Worm (Caenorhabditis elegans) whole organism, early embryonic: ENCODE data around the gene R09H10.2.

Source experiments
- B0310.2 ChIP-seq: sonication (generic microtip); optimal IDR thresholded peaks from 2 replicates; lab custom pipeline; 2016; ENCODE audit warnings: mild to moderate bottlenecking, missing genetic modification characterization, missing compliant biosample characterization
- F13C5.2 ChIP-seq: sonication (generic microtip); optimal IDR thresholded peaks from 2 replicates; lab custom pipeline; 2017; ENCODE audit warnings: mild to moderate bottlenecking, missing genetic modification characterization, inconsistent platforms, missing compliant biosample characterization
- aly-1 ChIP-seq: sonication (generic microtip); optimal IDR thresholded peaks from 2 replicates; lab custom pipeline; 2016; ENCODE audit warnings: missing genetic modification characterization, missing compliant biosample characterization
- ama-1 ChIP-seq: fragments of 150-350 bp; optimal IDR thresholded peaks from 2 replicates; lab custom pipeline; 2014
- ceh-13 ChIP-seq: fragments of 200-800 bp; sonication (Bioruptor generic); optimal IDR thresholded peaks from 2 replicates; lab custom pipeline; 2018; ENCODE audit warnings: mild to moderate bottlenecking, missing genetic modification characterization, missing compliant biosample characterization
- ceh-36 ChIP-seq: sonication (generic microtip); optimal IDR thresholded peaks from 2 replicates; lab custom pipeline; 2016; ENCODE audit warnings: missing genetic modification characterization, inconsistent platforms, missing compliant biosample characterization
- ets-7 ChIP-seq: sonication (generic microtip); optimal IDR thresholded peaks from 2 replicates; lab custom pipeline; 2016; ENCODE audit warnings: missing genotype, missing genetic modification characterization, missing compliant biosample characterization
- flt-1 ChIP-seq: fragments of 200-800 bp; sonication (Bioruptor generic); IDR thresholded peaks from 2 replicates; pipeline ENCODE4 v1.3.6; 2022; ENCODE audit warnings: missing genetic modification characterization, missing compliant biosample characterization
- hmbx-1 ChIP-seq: sonication (generic microtip); optimal IDR thresholded peaks from 2 replicates; lab custom pipeline; 2016; ENCODE audit warnings: mild to moderate bottlenecking, missing genetic modification characterization, missing compliant biosample characterization
- hmg-4 ChIP-seq: fragments of 200-800 bp; sonication (Bioruptor generic); optimal IDR thresholded peaks from 2 replicates; lab custom pipeline; 2018; ENCODE audit warnings: mild to moderate bottlenecking, missing genetic modification characterization, missing compliant biosample characterization
- hnd-1 ChIP-seq: sonication (generic microtip); optimal IDR thresholded peaks from 2 replicates; lab custom pipeline; 2016; ENCODE audit warnings: missing genetic modification characterization, missing compliant biosample characterization
- pes-1 ChIP-seq: fragments of 200-800 bp; sonication (Bioruptor generic); IDR thresholded peaks from 2 replicates; pipeline ENCODE4 v1.3.6; 2022; ENCODE audit warnings: missing genetic modification reagents, missing genetic modification characterization, missing compliant biosample characterization
- scrt-1 ChIP-seq: fragments of 200-800 bp; sonication (Bioruptor generic); IDR thresholded peaks from 2 replicates; pipeline ENCODE4 v1.3.6; 2022; ENCODE audit warnings: missing genetic modification characterization, missing compliant biosample characterization
- sea-1 ChIP-seq: fragments of 200-800 bp; sonication (Bioruptor generic); conservative IDR thresholded peaks from 2 replicates; pipeline ENCODE4 v1.3.6; 2022; ENCODE audit warnings: missing genetic modification characterization, missing compliant biosample characterization
- tbx-11 ChIP-seq: fragments of 200-800 bp; sonication (Bioruptor generic); IDR thresholded peaks from 2 replicates; pipeline ENCODE4 v1.3.6; 2022; ENCODE audit warnings: missing genetic modification characterization, missing compliant biosample characterization
- tbx-37 ChIP-seq: fragments of 200-800 bp; sonication (Bioruptor generic); conservative IDR thresholded peaks from 2 replicates; pipeline ENCODE4 v1.3.6; 2022; ENCODE audit warnings: missing genetic modification reagents, missing genetic modification characterization, missing compliant biosample characterization
- tra-4 ChIP-seq: sonication (generic microtip); optimal IDR thresholded peaks from 2 replicates; lab custom pipeline; 2017; ENCODE audit warnings: missing genetic modification characterization, missing compliant biosample characterization

Gene R09H10.2

ce11 chrIV:10602644-10603043 lies at the start of gene R09H10.2:
TSS of gene R09H10.2 (plus strand) at chrIV:10602944.
- TF ChIP-seq tra-4 (tag; lab: Kevin White, UChicago) (no peak), ceh-36 (tag; lab: Kevin White, UChicago) (no peak), scrt-1 (GFP tag; lab: Robert Waterston, UW) (no peak), flt-1 (no peak), aly-1 (tag; lab: Kevin White, UChicago) (no peak), B0310.2 (tag; lab: Kevin White, UChicago) (no peak), ama-1 (lab: Kevin White, UChicago) (no peak), tbx-37 (no peak), F13C5.2 (tag; lab: Kevin White, UChicago) (no peak), sea-1 (GFP tag; lab: Robert Waterston, UW) (no peak), tbx-11 (GFP tag; lab: Robert Waterston, UW) (no peak), hmbx-1 (tag; lab: Kevin White, UChicago) (no peak), pes-1 (no peak), ceh-13 (no peak), hnd-1 (tag; lab: Kevin White, UChicago) (no peak), ets-7 (tag; lab: Kevin White, UChicago) (no peak), hmg-4 (GFP tag; lab: Kevin White, UChicago) (no peak)

- TF ChIP-seq B0310.2 (tag; lab: Kevin White, UChicago) (no peak), ets-7 (tag; lab: Kevin White, UChicago) (no peak), sea-1 (GFP tag; lab: Robert Waterston, UW) (no peak), tra-4 (tag; lab: Kevin White, UChicago) (no peak), ama-1 (lab: Kevin White, UChicago) (no peak), hnd-1 (tag; lab: Kevin White, UChicago) (no peak), pes-1 (no peak), tbx-37 (no peak), flt-1 (no peak), ceh-13 (no peak), scrt-1 (GFP tag; lab: Robert Waterston, UW) (no peak), tbx-11 (GFP tag; lab: Robert Waterston, UW) (no peak), hmbx-1 (tag; lab: Kevin White, UChicago) (no peak)
Observed at ce11 chrIV:10554947-10555346, 47.8 kb upstream of the R09H10.2 start, which contains the start of gene zim-2. TSS of gene zim-2 (plus strand) at chrIV:10555247.

ce11 chrIV:10558415-10558814 lies 44.3 kb upstream of the R09H10.2 start, which contains the start of gene zim-3:
TSS of gene zim-3 (plus strand) at chrIV:10558715.
- TF ChIP-seq hnd-1 (tag; lab: Kevin White, UChicago) = no peak
- no peak for TF ChIP-seq ama-1 (lab: Kevin White, UChicago)
- TF ChIP-seq B0310.2 (tag; lab: Kevin White, UChicago) = no peak
- TF ChIP-seq ceh-13 = no peak
- TF ChIP-seq tbx-11 (GFP tag; lab: Robert Waterston, UW) = no peak
- no peak for TF ChIP-seq ceh-36 (tag; lab: Kevin White, UChicago)
- no peak for TF ChIP-seq aly-1 (tag; lab: Kevin White, UChicago)
- no peak for TF ChIP-seq hmbx-1 (tag; lab: Kevin White, UChicago)
- TF ChIP-seq sea-1 (GFP tag; lab: Robert Waterston, UW) = no peak
- TF ChIP-seq tbx-37 = no peak
- no peak for TF ChIP-seq scrt-1 (GFP tag; lab: Robert Waterston, UW)
- no peak for TF ChIP-seq pes-1
- TF ChIP-seq tra-4 (tag; lab: Kevin White, UChicago) = no peak
- no peak for TF ChIP-seq hmg-4 (GFP tag; lab: Kevin White, UChicago)
- TF ChIP-seq F13C5.2 (tag; lab: Kevin White, UChicago) = no peak
- no peak for TF ChIP-seq flt-1
- TF ChIP-seq ets-7 (tag; lab: Kevin White, UChicago) = no peak

- TF ChIP-seq ceh-13 (no peak), F13C5.2 (tag; lab: Kevin White, UChicago) (no peak), aly-1 (tag; lab: Kevin White, UChicago) (no peak), ets-7 (tag; lab: Kevin White, UChicago) (no peak), flt-1 (no peak), scrt-1 (GFP tag; lab: Robert Waterston, UW) (no peak), tbx-11 (GFP tag; lab: Robert Waterston, UW) (no peak), ama-1 (lab: Kevin White, UChicago) (no peak), sea-1 (GFP tag; lab: Robert Waterston, UW) (no peak), pes-1 (no peak), B0310.2 (tag; lab: Kevin White, UChicago) (no peak), ceh-36 (tag; lab: Kevin White, UChicago) (no peak), tra-4 (tag; lab: Kevin White, UChicago) (no peak), tbx-37 (no peak), hmg-4 (GFP tag; lab: Kevin White, UChicago) (no peak), hnd-1 (tag; lab: Kevin White, UChicago) (no peak), hmbx-1 (tag; lab: Kevin White, UChicago) (no peak)
Observed at ce11 chrIV:10561605-10562004, 41.1 kb upstream of the R09H10.2 start, which contains the start of gene him-8. TSS of gene him-8 (plus strand) at chrIV:10561905.

- no peak for TF ChIP-seq ceh-36 (tag; lab: Kevin White, UChicago)
Observed at ce11 chrIV:10564613-10565012, 38.1 kb upstream of the R09H10.2 start.

ce11 chrIV:10565282-10565681 lies 37.5 kb upstream of the R09H10.2 start:
- no peak for TF ChIP-seq ets-7 (tag; lab: Kevin White, UChicago)

- TF ChIP-seq tbx-37 (no peak), hnd-1 (tag; lab: Kevin White, UChicago) (no peak), ceh-36 (tag; lab: Kevin White, UChicago) (no peak), pes-1 (no peak)
Observed at ce11 chrIV:10567822-10568221, 34.9 kb upstream of the R09H10.2 start.

ce11 chrIV:10570065-10570464 lies 32.7 kb upstream of the R09H10.2 start:
- no peak for TF ChIP-seq tbx-37
- TF ChIP-seq tra-4 (tag; lab: Kevin White, UChicago) = no peak
- TF ChIP-seq ceh-13 = no peak
- no peak for TF ChIP-seq hmbx-1 (tag; lab: Kevin White, UChicago)
- TF ChIP-seq aly-1 (tag; lab: Kevin White, UChicago) = no peak
